Fruit fly (Drosophila melanogaster) whole organism, embryonic: Measurements from ENCODE around the gene Npc2f.
A peak's percentile ranks its signal among the peaks of the same experiment; 100 is the strongest.

Experiments used
- Antp ChIP-seq: fragments of 200-800 bp; sonication (Bioruptor generic); optimal IDR thresholded peaks from 3 replicates; lab custom pipeline; 2016; ENCODE audit warnings: missing biosample characterization, missing genetic modification characterization
- CG11247 ChIP-seq: fragments of 200-800 bp; sonication (Bioruptor generic); IDR thresholded peaks from 2 replicates; pipeline ENCODE4 v1.3.6; 2022; ENCODE audit warnings: missing biosample characterization, missing genetic modification characterization
- CG11696 ChIP-seq: fragments of 200-800 bp; sonication (Bioruptor generic); IDR thresholded peaks from 2 replicates; pipeline ENCODE4 v1.3.6; 2022; ENCODE audit warnings: missing biosample characterization, missing genetic modification characterization
- CG12299 ChIP-seq: fragments of 200-800 bp; sonication (Bioruptor generic); optimal IDR thresholded peaks from 2 replicates; lab custom pipeline; 2018; ENCODE audit warnings: missing biosample characterization, mild to moderate bottlenecking, missing genetic modification characterization
- CG13775 ChIP-seq: fragments of 200-800 bp; sonication (Bioruptor generic); optimal IDR thresholded peaks from 3 replicates; lab custom pipeline; 2017; ENCODE audit warnings: missing biosample characterization, mild to moderate bottlenecking, missing genetic modification characterization
- CG13894 ChIP-seq: fragments of 200-800 bp; sonication (Bioruptor generic); optimal IDR thresholded peaks from 3 replicates; lab custom pipeline; 2018; ENCODE audit warnings: missing biosample characterization, mild to moderate bottlenecking, missing genetic modification characterization, moderate library complexity
- CG15479 ChIP-seq: fragments of 200-800 bp; sonication (Bioruptor generic); optimal IDR thresholded peaks from 3 replicates; lab custom pipeline; 2019; ENCODE audit warnings: missing biosample characterization, mild to moderate bottlenecking, missing genetic modification characterization, moderate library complexity
- CG17912 ChIP-seq: fragments of 200-800 bp; sonication (Bioruptor generic); optimal IDR thresholded peaks from 2 replicates; lab custom pipeline; 2018; ENCODE audit warnings: missing biosample characterization, mild to moderate bottlenecking, missing genetic modification characterization
- CG1792 ChIP-seq: fragments of 200-800 bp; sonication (Bioruptor generic); optimal IDR thresholded peaks from 2 replicates; lab custom pipeline; 2016; ENCODE audit warnings: missing biosample characterization, missing genetic modification characterization
- CG1832 ChIP-seq: fragments of 200-800 bp; sonication (Bioruptor generic); optimal IDR thresholded peaks from 2 replicates; lab custom pipeline; 2017; ENCODE audit warnings: missing biosample characterization, mild to moderate bottlenecking, missing genetic modification characterization, inconsistent platforms
- CG18764 ChIP-seq: fragments of 200-800 bp; sonication (Bioruptor generic); optimal IDR thresholded peaks from 3 replicates; lab custom pipeline; 2016; ENCODE audit warnings: missing biosample characterization, missing genetic modification characterization
- CG2712 ChIP-seq: fragments of 200-800 bp; optimal IDR thresholded peaks from 3 replicates; lab custom pipeline; 2019; ENCODE audit warnings: missing biosample characterization, mild to moderate bottlenecking, missing genetic modification characterization, moderate library complexity
- CG2889 ChIP-seq: fragments of 200-800 bp; sonication (Bioruptor generic); IDR thresholded peaks from 3 replicates; pipeline ENCODE4 v1.3.6; 2022; ENCODE audit warnings: missing biosample characterization, missing genetic modification characterization
- CG5953 ChIP-seq: fragments of 200-800 bp; sonication (Bioruptor generic); IDR thresholded peaks from 2 replicates; pipeline ENCODE4 v1.3.6; 2022; ENCODE audit warnings: missing biosample characterization, missing genetic modification characterization
- CG6272 ChIP-seq: fragments of 200-800 bp; sonication (Bioruptor generic); IDR thresholded peaks from 2 replicates; pipeline ENCODE4 v1.3.6; 2022; ENCODE audit warnings: missing biosample characterization, missing genetic modification characterization
- CG7357 ChIP-seq: fragments of 200-800 bp; sonication (Bioruptor generic); IDR thresholded peaks from 3 replicates; pipeline ENCODE4 v1.3.6; 2022; ENCODE audit warnings: missing biosample characterization, missing genetic modification characterization
- CG8924 ChIP-seq: fragments of 200-800 bp; optimal IDR thresholded peaks from 3 replicates; lab custom pipeline; 2019; ENCODE audit warnings: missing biosample characterization, mild to moderate bottlenecking, missing genetic modification characterization, moderate library complexity
- CG9797 ChIP-seq: fragments of 200-800 bp; sonication (Bioruptor generic); optimal IDR thresholded peaks from 3 replicates; lab custom pipeline; 2018; ENCODE audit warnings: missing biosample characterization, mild to moderate bottlenecking, missing genetic modification characterization
- CG9876 ChIP-seq: fragments of 200-800 bp; sonication (Bioruptor generic); optimal IDR thresholded peaks from 2 replicates; lab custom pipeline; 2016; ENCODE audit warnings: missing biosample characterization, missing genetic modification characterization
- CoRest ChIP-seq: fragments of 200-800 bp; sonication (Bioruptor generic); optimal IDR thresholded peaks from 3 replicates; lab custom pipeline; 2018; ENCODE audit warnings: missing biosample characterization, mild to moderate bottlenecking, missing genetic modification characterization, moderate library complexity
- Dp ChIP-seq: fragments of 200-800 bp; sonication (Bioruptor generic); optimal IDR thresholded peaks from 2 replicates; lab custom pipeline; 2018; ENCODE audit warnings: missing biosample characterization, mild to moderate bottlenecking, missing genetic modification characterization, moderate library complexity
- E2f2 ChIP-seq: fragments of 200-800 bp; sonication (Bioruptor generic); IDR thresholded peaks from 2 replicates; pipeline ENCODE4 v1.3.6; 2022; ENCODE audit warnings: missing biosample characterization, missing genetic modification characterization
- Elba2 ChIP-seq: fragments of 200-800 bp; sonication (Bioruptor generic); optimal IDR thresholded peaks from 3 replicates; lab custom pipeline; 2016; ENCODE audit warnings: missing biosample characterization, missing genetic modification characterization
- Ets97D ChIP-seq: fragments of 200-800 bp; sonication (Bioruptor generic); optimal IDR thresholded peaks from 3 replicates; lab custom pipeline; 2016; ENCODE audit warnings: missing biosample characterization, missing genetic modification characterization
- Fer3 ChIP-seq: fragments of 200-800 bp; sonication (Bioruptor generic); optimal IDR thresholded peaks from 2 replicates; lab custom pipeline; 2018; ENCODE audit warnings: missing biosample characterization, mild to moderate bottlenecking, missing genetic modification characterization, moderate library complexity
- MESR4 ChIP-seq: fragments of 200-800 bp; sonication (Bioruptor generic); optimal IDR thresholded peaks from 2 replicates; lab custom pipeline; 2018; ENCODE audit warnings: missing biosample characterization, mild to moderate bottlenecking, missing genetic modification characterization, moderate library complexity
- Med ChIP-seq: fragments of 200-800 bp; sonication (Bioruptor generic); peaks from one replicate; lab custom pipeline; 2016; ENCODE audit warnings: missing biosample characterization, missing genetic modification characterization, mild to moderate bottlenecking, inconsistent platforms, moderate library complexity
- Myb ChIP-seq: fragments of 200-800 bp; sonication (Bioruptor generic); optimal IDR thresholded peaks from 2 replicates; lab custom pipeline; 2016; ENCODE audit warnings: missing biosample characterization, missing genetic modification characterization
- Nf-YC ChIP-seq: fragments of 200-800 bp; optimal IDR thresholded peaks from 3 replicates; lab custom pipeline; 2019; ENCODE audit warnings: missing biosample characterization, mild to moderate bottlenecking, missing genetic modification characterization, moderate library complexity
- Oaz ChIP-seq: fragments of 200-800 bp; sonication (Bioruptor generic); IDR thresholded peaks from 2 replicates; pipeline ENCODE4 v1.3.6; 2022; ENCODE audit warnings: missing biosample characterization, missing genetic modification characterization
- Six4 ChIP-seq: fragments of 200-800 bp; sonication (Bioruptor generic); optimal IDR thresholded peaks from 2 replicates; lab custom pipeline; 2016; ENCODE audit warnings: missing biosample characterization, missing genetic modification characterization
- TFAM ChIP-seq: fragments of 200-800 bp; sonication (Bioruptor generic); optimal IDR thresholded peaks from 2 replicates; lab custom pipeline; 2017; ENCODE audit warnings: missing biosample characterization, missing genetic modification characterization, inconsistent platforms
- bbx ChIP-seq: fragments of 200-800 bp; sonication (Bioruptor generic); IDR thresholded peaks from 2 replicates; pipeline ENCODE4 v1.3.6; 2022; ENCODE audit warnings: missing biosample characterization, missing genetic modification characterization; ENCODE audit not compliant: partially characterized antibody
- br ChIP-seq: fragments of >200 bp; optimal IDR thresholded peaks from 2 replicates; lab custom pipeline; 2017
- fd3F ChIP-seq: fragments of 200-800 bp; sonication (Bioruptor generic); optimal IDR thresholded peaks from 2 replicates; lab custom pipeline; 2018; ENCODE audit warnings: missing biosample characterization, mild to moderate bottlenecking, missing genetic modification characterization, moderate library complexity
- fru ChIP-seq: fragments of >200 bp; optimal IDR thresholded peaks from 2 replicates; lab custom pipeline; 2017
- gt ChIP-seq: fragments of 200-800 bp; sonication (Bioruptor generic); IDR thresholded peaks from 2 replicates; pipeline ENCODE4 v1.3.6; 2022; ENCODE audit warnings: missing biosample characterization, missing genetic modification characterization
- mld ChIP-seq: fragments of 200-800 bp; sonication (Bioruptor generic); IDR thresholded peaks from 3 replicates; pipeline ENCODE4 v1.3.6; 2022; ENCODE audit warnings: missing biosample characterization, missing genetic modification characterization; ENCODE audit not compliant: partially characterized antibody
- nerfin-2 ChIP-seq: fragments of 200-800 bp; sonication (Bioruptor generic); IDR thresholded peaks from 2 replicates; pipeline ENCODE4 v1.3.6; 2022; ENCODE audit warnings: missing biosample characterization, missing genetic modification characterization; ENCODE audit not compliant: partially characterized antibody
- pb ChIP-seq: fragments of 200-800 bp; sonication (Bioruptor generic); optimal IDR thresholded peaks from 3 replicates; lab custom pipeline; 2016; ENCODE audit warnings: missing biosample characterization, missing genetic modification characterization
- pzg ChIP-seq: fragments of 200-800 bp; sonication (Bioruptor generic); optimal IDR thresholded peaks from 3 replicates; lab custom pipeline; 2018; ENCODE audit warnings: missing biosample characterization, mild to moderate bottlenecking, missing genetic modification characterization, moderate library complexity
- ranshi ChIP-seq: fragments of 200-800 bp; sonication (Bioruptor generic); IDR thresholded peaks from 2 replicates; pipeline ENCODE4 v1.3.6; 2022; ENCODE audit warnings: missing biosample characterization, missing genetic modification characterization
- sc ChIP-seq, 3 experiments: fragments of >200 bp in 2 of 3; fragments of 200-800 bp in 1 of 3; sonication (Bioruptor generic) in 1 of 3; optimal IDR thresholded peaks; 2 replicates in 2 of 3; 3 replicates in 1 of 3; lab custom pipeline; 2017; ENCODE audit warnings: mild to moderate bottlenecking in 1 of 3, missing biosample characterization in 1 of 3, missing genetic modification characterization in 1 of 3, missing genetic modification reagents in 1 of 3
- sqz ChIP-seq: fragments of 200-800 bp; sonication (Bioruptor generic); optimal IDR thresholded peaks from 3 replicates; lab custom pipeline; 2018; ENCODE audit warnings: missing biosample characterization, mild to moderate bottlenecking, missing genetic modification characterization
- tin ChIP-seq: fragments of 200-800 bp; sonication (Bioruptor generic); optimal IDR thresholded peaks from 3 replicates; lab custom pipeline; 2016; ENCODE audit warnings: missing biosample characterization, missing genetic modification characterization
- tna ChIP-seq: fragments of 200-800 bp; sonication (Bioruptor generic); IDR thresholded peaks from 2 replicates; pipeline ENCODE4 v1.3.6; 2022; ENCODE audit warnings: missing biosample characterization, missing genetic modification characterization; ENCODE audit not compliant: partially characterized antibody
- wek ChIP-seq: fragments of 200-800 bp; sonication (Bioruptor generic); optimal IDR thresholded peaks from 3 replicates; lab custom pipeline; 2018; ENCODE audit warnings: missing biosample characterization, mild to moderate bottlenecking, missing genetic modification characterization, moderate library complexity
- zf30C ChIP-seq: fragments of 200-800 bp; sonication (Bioruptor generic); optimal IDR thresholded peaks from 3 replicates; lab custom pipeline; 2018; ENCODE audit warnings: missing biosample characterization, mild to moderate bottlenecking, missing genetic modification characterization

The Npc2f gene

DNA sequence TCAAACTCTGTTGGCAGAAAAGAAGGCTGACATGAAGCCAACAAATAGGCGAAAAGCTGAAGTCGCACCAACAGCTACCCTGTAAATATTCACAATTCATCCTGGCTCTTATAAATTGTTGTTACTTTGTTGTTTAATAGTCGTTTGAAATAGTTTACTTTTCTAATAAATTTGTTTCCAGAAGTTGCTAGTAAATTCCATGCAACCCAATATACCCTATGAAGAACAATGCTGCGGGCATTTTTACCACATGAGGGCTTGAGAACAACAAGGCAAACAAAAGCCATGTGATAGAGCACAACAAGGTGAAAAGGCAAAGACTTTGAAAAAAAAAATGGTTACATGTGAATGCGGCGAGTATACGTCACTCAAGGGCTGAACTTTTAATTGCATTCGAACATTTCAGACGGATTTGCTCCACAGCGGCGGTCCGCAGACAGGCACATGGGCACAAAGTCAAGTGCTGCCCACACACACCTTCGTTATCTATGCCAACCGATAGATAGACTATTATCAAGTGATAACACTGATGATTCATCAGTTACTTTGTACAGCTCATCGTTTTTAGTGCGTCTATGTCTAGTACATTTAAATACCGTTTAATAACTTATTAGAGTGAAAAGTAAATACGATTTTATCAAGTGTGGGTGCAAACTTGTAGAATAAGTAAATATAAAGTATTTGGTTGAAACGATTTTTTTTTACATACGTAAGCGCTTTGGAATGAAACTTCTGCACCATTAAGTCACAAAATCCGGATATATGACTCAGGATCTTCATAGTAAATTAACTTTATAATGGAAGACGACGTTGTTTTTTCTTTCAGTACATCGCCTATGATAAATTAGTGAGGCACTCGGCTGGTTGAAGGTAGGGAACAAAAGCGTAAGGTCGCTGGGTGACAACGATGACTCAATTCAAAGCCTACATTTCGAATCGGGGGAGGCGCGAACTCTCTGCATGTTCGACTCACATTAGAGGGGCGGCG lies 38.4 kb upstream of the Npc2f start (continued):
- TF ChIP-seq ranshi (GFP tag; lab: Robert Waterston, UW) (peak; percentile 88), Antp (peak; percentile 78), CG17912 (GFP tag; lab: Kevin White, UChicago) (no peak), CG2712 (tag; lab: Kevin White, UChicago) (peak; percentile 82), CG15479 (GFP tag; lab: Kevin White, UChicago) (no peak), mld (no peak), CG5953 (peak; percentile 77), Myb (GFP tag; lab: Kevin White, UChicago) (peak; percentile 51), CG1832 (GFP tag; lab: Kevin White, UChicago) (no peak), CG13894 (tag; lab: Kevin White, UChicago) (no peak), CG11696 (GFP tag; lab: Robert Waterston, UW) (peak; percentile 68), CG18764 (peak; percentile 65), fd3F (GFP tag; lab: Kevin White, UChicago) (peak; percentile 76), MESR4 (GFP tag; lab: Kevin White, UChicago) (peak; percentile 5), Fer3 (peak; percentile 79), Ets97D (GFP tag; lab: Kevin White, UChicago) (peak; percentile 44), Oaz (GFP tag; lab: Robert Waterston, UW) (peak; percentile 60; the same call in 1 of the 2 replicates), Nf-YC (no peak), CG2889 (GFP tag; lab: Robert Waterston, UW) (peak; percentile 83), CG6272 (GFP tag; lab: Robert Waterston, UW) (peak; percentile 69), Six4 (GFP tag; lab: Kevin White, UChicago) (peak; percentile 62), Elba2 (GFP tag; lab: Kevin White, UChicago) (no peak), pb (peak; percentile 69), CG8924 (tag; lab: Kevin White, UChicago) (peak; percentile 72), CG9797 (GFP tag; lab: Kevin White, UChicago) (no peak), Med (GFP tag; lab: Kevin White, UChicago) (peak; percentile 98), gt (GFP tag; lab: Robert Waterston, UW) (0 out of 2 replicates have a peak, but pooled peaks have one; percentile 17), TFAM (GFP tag; lab: Kevin White, UChicago) (no peak), CG9876 (GFP tag; lab: Kevin White, UChicago) (peak; percentile 72), CG11247 (GFP tag; lab: Robert Waterston, UW) (peak; percentile 69), CG1792 (peak; percentile 15), CG13775 (GFP tag; lab: Kevin White, UChicago) (peak; percentile 60), CG12299 (tag; lab: Kevin White, UChicago) (peak; percentile 47), wek (no peak), br (lab: Kevin White, UChicago) (no peak), CoRest (tag; lab: Kevin White, UChicago) (peak; percentile 77), fru (lab: Kevin White, UChicago) (no peak), tin (GFP tag; lab: Kevin White, UChicago) (peak; percentile 81), CG7357 (GFP tag; lab: Robert Waterston, UW) (peak; percentile 68; the same call in 2 of the 3 replicates), bbx (GFP tag; lab: Robert Waterston, UW) (no peak), zf30C (GFP tag; lab: Kevin White, UChicago) (peak; percentile 9), pzg (GFP tag; lab: Kevin White, UChicago) (no peak), tna (no peak), Dp (GFP tag; lab: Kevin White, UChicago) (no peak), nerfin-2 (GFP tag; lab: Robert Waterston, UW) (no peak), sqz (GFP tag; lab: Kevin White, UChicago) (no peak), E2f2 (GFP tag; lab: Robert Waterston, UW) (peak; percentile 64), sc (optimal IDR thresholded peaks at IDR 0.05; lab: Kevin White, UChicago) (no peak), sc (GFP tag; optimal IDR thresholded peaks at IDR 0.05; lab: Kevin White, UChicago) (peak; percentile 60)
